Fruit fly (Drosophila melanogaster): ENCODE data around the gene Xport-A.

Xport-A gene

dm6 chr3R:19911030-19911429 is 4.2 kb downstream of the Xport-A start:
- TF ChIP-seq rn (GFP tag; IDR thresholded peaks at IDR 0.05) (no peak), EcR (GFP tag; optimal IDR thresholded peaks at IDR 0.05) (no peak), D1 (tag; optimal IDR thresholded peaks at IDR 0.05) (no peak), Snoo (tag; optimal IDR thresholded peaks at IDR 0.05) (no peak), CG13204 (GFP tag; optimal IDR thresholded peaks at IDR 0.05) (no peak), CG14655 (GFP tag; optimal IDR thresholded peaks at IDR 0.05) (no peak), CG34367 (tag; optimal IDR thresholded peaks at IDR 0.05) (no peak), CG8159 (tag; optimal IDR thresholded peaks at IDR 0.05) (no peak), Ets98B (GFP tag; IDR thresholded peaks at IDR 0.05) (no peak), CG10348 (GFP tag; IDR thresholded peaks at IDR 0.05) (no peak), Pif1A (GFP tag; optimal IDR thresholded peaks at IDR 0.05) (no peak)

DNA sequence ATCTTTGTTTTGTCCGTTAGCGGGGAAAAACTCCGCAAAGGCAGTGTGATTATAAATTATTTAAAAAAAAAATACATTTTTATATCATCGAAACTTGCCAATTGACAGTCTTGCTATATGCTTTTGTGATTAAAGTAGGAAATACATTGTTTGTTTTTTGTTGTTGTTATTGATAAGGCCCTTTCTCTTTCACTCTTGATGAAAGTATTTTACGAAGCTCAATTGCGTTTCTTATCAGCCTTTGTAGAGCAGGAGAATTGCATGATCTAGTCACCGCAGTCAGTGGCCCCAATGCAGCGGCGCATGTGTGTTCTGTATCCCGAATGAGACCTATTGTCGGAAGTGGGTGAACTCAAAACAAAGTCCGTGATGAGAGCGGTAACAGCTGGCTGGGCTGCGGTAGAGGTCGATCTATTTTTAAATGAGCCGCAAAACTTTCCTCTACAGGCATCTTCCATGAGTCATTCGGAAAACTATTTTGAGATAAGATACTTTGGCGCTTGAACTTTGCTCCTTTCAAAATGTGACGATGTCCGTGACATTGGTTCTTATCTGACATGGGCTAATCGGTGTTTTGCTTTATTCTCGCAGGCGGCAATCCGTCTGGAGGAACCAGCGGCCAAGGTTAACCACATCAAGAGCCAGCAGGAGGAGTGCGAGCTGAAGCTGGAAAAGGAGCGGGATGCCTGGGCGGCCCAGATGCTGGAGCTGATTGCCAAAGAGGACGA is 4.7 kb downstream of the Xport-A start:
- TF ChIP-seq Pif1A (GFP tag; optimal IDR thresholded peaks at IDR 0.05), result peak; percentile 45
- TF ChIP-seq CG8301 (tag; optimal IDR thresholded peaks at IDR 0.05), result peak; percentile 2
- peak; percentile 40 for TF ChIP-seq Pif1B (GFP tag; optimal IDR thresholded peaks at IDR 0.05)
- peak; percentile 36 for TF ChIP-seq gl (tag; optimal IDR thresholded peaks at IDR 0.05)
- no peak for TF ChIP-seq D1 (tag; optimal IDR thresholded peaks at IDR 0.05)
- TF ChIP-seq CG14655 (GFP tag; optimal IDR thresholded peaks at IDR 0.05), result peak; percentile 45
- TF ChIP-seq CG12605 (GFP tag; IDR thresholded peaks at IDR 0.05), result no peak
- peak; percentile 52 for TF ChIP-seq EcR (GFP tag; optimal IDR thresholded peaks at IDR 0.05)

dm6 chr3R:19909541-19910182 is 5.5 kb downstream of the Xport-A start:
- no peak for TF ChIP-seq CG13204 (GFP tag; optimal IDR thresholded peaks at IDR 0.05)
- TF ChIP-seq EcR (GFP tag; optimal IDR thresholded peaks at IDR 0.05), result no peak
- TF ChIP-seq CG14655 (GFP tag; optimal IDR thresholded peaks at IDR 0.05), result no peak
- TF ChIP-seq Pif1A (GFP tag; optimal IDR thresholded peaks at IDR 0.05), result no peak
- TF ChIP-seq Ets98B (GFP tag; IDR thresholded peaks at IDR 0.05), result no peak
- TF ChIP-seq D1 (tag; optimal IDR thresholded peaks at IDR 0.05), result no peak
- TF ChIP-seq gl (tag; optimal IDR thresholded peaks at IDR 0.05), result no peak
- no peak for TF ChIP-seq fd96Ca (GFP tag; IDR thresholded peaks at IDR 0.05)
- no peak for TF ChIP-seq CG32121 (GFP tag; IDR thresholded peaks at IDR 0.05)
- TF ChIP-seq CG12605 (GFP tag; IDR thresholded peaks at IDR 0.05), result no peak
- no peak for TF ChIP-seq CG9948 (tag; optimal IDR thresholded peaks at IDR 0.05)
- TF ChIP-seq CG8301 (tag; optimal IDR thresholded peaks at IDR 0.05), result no peak
- no peak for TF ChIP-seq rn (GFP tag; IDR thresholded peaks at IDR 0.05)
- TF ChIP-seq CG4496 (GFP tag; IDR thresholded peaks at IDR 0.05), result no peak
- no peak for TF ChIP-seq CG15710 (tag; optimal IDR thresholded peaks at IDR 0.05)
- TF ChIP-seq CG17806 (tag; optimal IDR thresholded peaks at IDR 0.05), result no peak
- TF ChIP-seq Pif1B (GFP tag; optimal IDR thresholded peaks at IDR 0.05), result no peak

dm6 chr3R:19908863-19909343 is 6.3 kb downstream of the Xport-A start:
- no peak for TF ChIP-seq D1 (tag; optimal IDR thresholded peaks at IDR 0.05)
- peak; percentile 89 for TF ChIP-seq CG4496 (GFP tag; IDR thresholded peaks at IDR 0.05)
- peak; percentile 83 for TF ChIP-seq Pif1A (GFP tag; optimal IDR thresholded peaks at IDR 0.05)
- TF ChIP-seq CG17806 (tag; optimal IDR thresholded peaks at IDR 0.05), result peak; percentile 76
- TF ChIP-seq CG34367 (tag; optimal IDR thresholded peaks at IDR 0.05), result peak; percentile 69
- TF ChIP-seq CG13204 (GFP tag; optimal IDR thresholded peaks at IDR 0.05), result peak; percentile 10
- peak; percentile 90 for TF ChIP-seq Ets98B (GFP tag; IDR thresholded peaks at IDR 0.05)
- peak; percentile 90 for TF ChIP-seq fd96Ca (GFP tag; IDR thresholded peaks at IDR 0.05)
- peak; percentile 81 for TF ChIP-seq CG14655 (GFP tag; optimal IDR thresholded peaks at IDR 0.05)
- TF ChIP-seq CG9948 (tag; optimal IDR thresholded peaks at IDR 0.05), result peak; percentile 68
- peak; percentile 52 for TF ChIP-seq rn (GFP tag; IDR thresholded peaks at IDR 0.05)
- TF ChIP-seq Snoo (tag; optimal IDR thresholded peaks at IDR 0.05), result peak; percentile 82
- TF ChIP-seq CG8159 (tag; optimal IDR thresholded peaks at IDR 0.05), result peak; percentile 81
- TF ChIP-seq EcR (GFP tag; optimal IDR thresholded peaks at IDR 0.05), result no peak
- peak; percentile 75 for TF ChIP-seq CG8301 (tag; optimal IDR thresholded peaks at IDR 0.05)
- peak; percentile 49; the same call in 1 of the 2 replicates for TF ChIP-seq CG10348 (GFP tag; IDR thresholded peaks at IDR 0.05)
- peak; percentile 77 for TF ChIP-seq CG12605 (GFP tag; IDR thresholded peaks at IDR 0.05)
- no peak for TF ChIP-seq gl (tag; optimal IDR thresholded peaks at IDR 0.05)
- peak; percentile 68; the same call in 1 of the 2 replicates for TF ChIP-seq CG32121 (GFP tag; IDR thresholded peaks at IDR 0.05)
- peak; percentile 75 for TF ChIP-seq CG15710 (tag; optimal IDR thresholded peaks at IDR 0.05)
- peak; percentile 85 for TF ChIP-seq Pif1B (GFP tag; optimal IDR thresholded peaks at IDR 0.05)

- TF ChIP-seq gl (tag; optimal IDR thresholded peaks at IDR 0.05) (peak; percentile 74), CG12605 (GFP tag; IDR thresholded peaks at IDR 0.05) (peak; percentile 77), Pif1A (GFP tag; optimal IDR thresholded peaks at IDR 0.05) (peak; percentile 83), CG34367 (tag; optimal IDR thresholded peaks at IDR 0.05) (peak; percentile 82), Ets98B (GFP tag; IDR thresholded peaks at IDR 0.05) (peak; percentile 83), CG8159 (tag; optimal IDR thresholded peaks at IDR 0.05) (peak; percentile 84), EcR (GFP tag; optimal IDR thresholded peaks at IDR 0.05) (peak; percentile 49), CG14655 (GFP tag; optimal IDR thresholded peaks at IDR 0.05) (peak; percentile 83), rn (GFP tag; IDR thresholded peaks at IDR 0.05) (no peak; the same call in 1 of the 2 replicates), fd96Ca (GFP tag; IDR thresholded peaks at IDR 0.05) (peak; percentile 92), CG8301 (tag; optimal IDR thresholded peaks at IDR 0.05) (peak; percentile 78), CG4496 (GFP tag; IDR thresholded peaks at IDR 0.05) (peak; percentile 94), CG32121 (GFP tag; IDR thresholded peaks at IDR 0.05) (peak; percentile 91), Snoo (tag; optimal IDR thresholded peaks at IDR 0.05) (peak; percentile 87), CG13204 (GFP tag; optimal IDR thresholded peaks at IDR 0.05) (peak; percentile 57), CG9948 (tag; optimal IDR thresholded peaks at IDR 0.05) (peak; percentile 78), CG15710 (tag; optimal IDR thresholded peaks at IDR 0.05) (peak; percentile 85), CG10348 (GFP tag; IDR thresholded peaks at IDR 0.05) (no peak; the same call in 1 of the 2 replicates), D1 (tag; optimal IDR thresholded peaks at IDR 0.05) (no peak), Pif1B (GFP tag; optimal IDR thresholded peaks at IDR 0.05) (peak; percentile 69), CG17806 (tag; optimal IDR thresholded peaks at IDR 0.05) (peak; percentile 78)
Measured at dm6 chr3R:19905932-19906439, 9.2 kb downstream of the Xport-A start.

Data from whole organism, pupa.